Fruit fly (Drosophila melanogaster) whole organism, embryonic: ENCODE measurements around the gene CG42232.

Source experiments
- Awh ChIP-seq: fragments of 200-800 bp; sonication (Bioruptor generic); IDR thresholded peaks from 2 replicates; pipeline ENCODE4, ENCODE4 v1.3.6; 2022; ENCODE audit warnings: missing biosample characterization, missing genetic modification characterization
- CG10274 ChIP-seq: fragments of 200-800 bp; sonication (Bioruptor generic); optimal IDR thresholded peaks from 3 replicates; lab custom pipeline; 2017; ENCODE audit warnings: missing biosample characterization, mild to moderate bottlenecking, missing genetic modification characterization
- CG10565 ChIP-seq: fragments of 200-800 bp; sonication (Bioruptor generic); optimal IDR thresholded peaks from 3 replicates; lab custom pipeline; 2016; ENCODE audit warnings: missing biosample characterization, mild to moderate bottlenecking, missing genetic modification characterization
- CG11085 ChIP-seq: fragments of 200-800 bp; sonication (Bioruptor generic); IDR thresholded peaks from 2 replicates; pipeline ENCODE4 v1.3.6; 2022; ENCODE audit warnings: missing biosample characterization, missing genetic modification characterization
- CG11560 ChIP-seq: fragments of 200-800 bp; sonication (Bioruptor generic); IDR thresholded peaks from 3 replicates; pipeline ENCODE4 v1.3.6; 2022; ENCODE audit warnings: missing biosample characterization, missing genetic modification characterization
- CG11695 ChIP-seq: fragments of 200-800 bp; sonication (Bioruptor generic); IDR thresholded peaks from 3 replicates; pipeline ENCODE4 v1.3.6; 2022; ENCODE audit warnings: missing biosample characterization, missing genetic modification characterization
- CG12236 ChIP-seq: fragments of 200-800 bp; sonication (Bioruptor generic); optimal IDR thresholded peaks from 2 replicates; lab custom pipeline; 2016; ENCODE audit warnings: missing biosample characterization, missing genetic modification characterization
- CG12744 ChIP-seq: fragments of 200-800 bp; sonication (Bioruptor generic); optimal IDR thresholded peaks from 2 replicates; lab custom pipeline; 2016; ENCODE audit warnings: missing biosample characterization, missing genetic modification characterization
- CG15696 ChIP-seq: fragments of 200-800 bp; sonication (Bioruptor generic); optimal IDR thresholded peaks from 2 replicates; lab custom pipeline; 2019; ENCODE audit warnings: missing biosample characterization, mild to moderate bottlenecking, missing genetic modification characterization, moderate library complexity
- CG17359 ChIP-seq: fragments of 200-800 bp; sonication (Bioruptor generic); optimal IDR thresholded peaks from 3 replicates; lab custom pipeline; 2018; ENCODE audit warnings: missing biosample characterization, mild to moderate bottlenecking, missing genetic modification characterization, moderate library complexity
- CG17385 ChIP-seq: fragments of 200-800 bp; sonication (Bioruptor generic); optimal IDR thresholded peaks from 3 replicates; lab custom pipeline; 2018; ENCODE audit warnings: missing biosample characterization, mild to moderate bottlenecking, missing genetic modification characterization
- CG1792 ChIP-seq: fragments of 200-800 bp; sonication (Bioruptor generic); optimal IDR thresholded peaks from 2 replicates; lab custom pipeline; 2016; ENCODE audit warnings: missing biosample characterization, missing genetic modification characterization
- CG18262 ChIP-seq: fragments of 200-800 bp; optimal IDR thresholded peaks from 3 replicates; lab custom pipeline; 2019; ENCODE audit warnings: missing biosample characterization, mild to moderate bottlenecking, missing genetic modification characterization, moderate library complexity
- CG1832 ChIP-seq: fragments of 200-800 bp; sonication (Bioruptor generic); optimal IDR thresholded peaks from 2 replicates; lab custom pipeline; 2017; ENCODE audit warnings: missing biosample characterization, mild to moderate bottlenecking, missing genetic modification characterization, inconsistent platforms
- CG18619 ChIP-seq: fragments of 200-800 bp; sonication (Bioruptor generic); optimal IDR thresholded peaks from 3 replicates; lab custom pipeline; 2017; ENCODE audit warnings: missing biosample characterization, mild to moderate bottlenecking, missing genetic modification characterization
- CG2120 ChIP-seq: fragments of 200-800 bp; sonication (Bioruptor generic); optimal IDR thresholded peaks from 3 replicates; lab custom pipeline; 2016; ENCODE audit warnings: missing biosample characterization, missing genetic modification characterization
- CG2199 ChIP-seq: fragments of 200-800 bp; sonication (Bioruptor generic); IDR thresholded peaks from 3 replicates; pipeline ENCODE4 v1.3.6; 2022; ENCODE audit warnings: missing biosample characterization, missing genetic modification characterization
- CG2678 ChIP-seq: fragments of 200-800 bp; sonication (Bioruptor generic); optimal IDR thresholded peaks from 3 replicates; lab custom pipeline; 2019; ENCODE audit warnings: missing biosample characterization, mild to moderate bottlenecking, missing genetic modification characterization, moderate library complexity
- CG30431 ChIP-seq: fragments of 200-800 bp; sonication (Bioruptor generic); optimal IDR thresholded peaks from 2 replicates; lab custom pipeline; 2017; ENCODE audit warnings: missing biosample characterization, missing genetic modification characterization
- CG31365 ChIP-seq: fragments of 200-800 bp; sonication (Bioruptor generic); optimal IDR thresholded peaks from 2 replicates; lab custom pipeline; 2018; ENCODE audit warnings: missing biosample characterization, mild to moderate bottlenecking, missing genetic modification characterization
- CG33557 ChIP-seq: fragments of 200-800 bp; sonication (Bioruptor generic); optimal IDR thresholded peaks from 2 replicates; lab custom pipeline; 2019; ENCODE audit warnings: missing biosample characterization, mild to moderate bottlenecking, missing genetic modification characterization, moderate library complexity
- CG34422 ChIP-seq: fragments of 200-800 bp; sonication (Bioruptor generic); IDR thresholded peaks from 3 replicates; pipeline ENCODE4 v1.3.6; 2022; ENCODE audit warnings: missing biosample characterization, missing genetic modification characterization
- CG4328 ChIP-seq: fragments of 200-800 bp; sonication (Bioruptor generic); optimal IDR thresholded peaks from 3 replicates; lab custom pipeline; 2017; ENCODE audit warnings: missing biosample characterization, missing genetic modification reagents, missing genetic modification characterization
- CG4617 ChIP-seq: fragments of 200-800 bp; sonication (Bioruptor generic); optimal IDR thresholded peaks from 3 replicates; lab custom pipeline; 2016; ENCODE audit warnings: missing biosample characterization, missing genetic modification characterization, borderline replicate concordance
- CG8290 ChIP-seq, 3 experiments: fragments of 200-800 bp; sonication (Bioruptor generic); optimal IDR thresholded peaks; 2 replicates each; lab custom pipeline; 2016 to 2019; ENCODE audit warnings: missing biosample characterization in 3 of 3, missing genetic modification characterization in 3 of 3, mild to moderate bottlenecking in 2 of 3, moderate library complexity in 1 of 3
- CG8478 ChIP-seq: fragments of >200 bp; optimal IDR thresholded peaks from 2 replicates; lab custom pipeline; 2018
- CkIIα-i1 ChIP-seq: fragments of 200-800 bp; sonication (Bioruptor generic); IDR thresholded peaks from 2 replicates; pipeline ENCODE4 v1.3.6; 2022; ENCODE audit warnings: missing biosample characterization, missing genetic modification characterization
- CrebB ChIP-seq: fragments of 200-800 bp; sonication (Bioruptor generic); optimal IDR thresholded peaks from 3 replicates; lab custom pipeline; 2018; ENCODE audit warnings: missing biosample characterization, mild to moderate bottlenecking, missing genetic modification characterization
- Dip2 ChIP-seq: fragments of 200-800 bp; sonication (Bioruptor generic); IDR thresholded peaks from 2 replicates; pipeline ENCODE4 v1.3.6; 2022; ENCODE audit warnings: missing biosample characterization, missing genetic modification characterization
- Dref ChIP-seq: fragments of 200-800 bp; sonication (Bioruptor generic); IDR thresholded peaks from 2 replicates; pipeline ENCODE4 v1.3.6; 2022; ENCODE audit warnings: missing biosample characterization, missing genetic modification characterization
- GATAe ChIP-seq: fragments of 200-800 bp; sonication (Bioruptor generic); conservative IDR thresholded peaks from 2 replicates; pipeline ENCODE4 v1.3.6; 2022; ENCODE audit warnings: missing biosample characterization, missing genetic modification characterization
- HmgZ ChIP-seq: fragments of 200-800 bp; sonication (Bioruptor generic); optimal IDR thresholded peaks from 2 replicates; lab custom pipeline; 2018; ENCODE audit warnings: missing biosample characterization, mild to moderate bottlenecking, missing genetic modification characterization
- MTF-1 ChIP-seq: fragments of 200-800 bp; sonication (Bioruptor generic); optimal IDR thresholded peaks from 2 replicates; lab custom pipeline; 2018; ENCODE audit warnings: missing biosample characterization, mild to moderate bottlenecking, missing genetic modification characterization, borderline replicate concordance
- Max ChIP-seq: fragments of 200-800 bp; sonication (Bioruptor generic); optimal IDR thresholded peaks from 2 replicates; lab custom pipeline; 2016; ENCODE audit warnings: missing biosample characterization, mild to moderate bottlenecking, missing genetic modification characterization
- Optix ChIP-seq: fragments of 200-800 bp; sonication (Bioruptor generic); IDR thresholded peaks from 3 replicates; pipeline ENCODE4 v1.3.6; 2022; ENCODE audit warnings: missing biosample characterization, missing genetic modification characterization
- Ptx1 ChIP-seq: fragments of 200-800 bp; sonication (Bioruptor generic); IDR thresholded peaks from 2 replicates; pipeline ENCODE4 v1.3.6; 2022; ENCODE audit warnings: missing biosample characterization, missing genetic modification characterization
- ac ChIP-seq: fragments of 200-800 bp; sonication (Bioruptor generic); optimal IDR thresholded peaks from 3 replicates; lab custom pipeline; 2017; ENCODE audit warnings: missing biosample characterization, mild to moderate bottlenecking, missing genetic modification characterization
- az2 ChIP-seq: fragments of 200-800 bp; sonication (Bioruptor generic); optimal IDR thresholded peaks from 3 replicates; lab custom pipeline; 2016; ENCODE audit warnings: missing biosample characterization, missing genetic modification characterization
- cwo ChIP-seq: fragments of 200-800 bp; sonication (Bioruptor generic); optimal IDR thresholded peaks from 3 replicates; lab custom pipeline; 2017; ENCODE audit warnings: missing biosample characterization, missing genetic modification characterization, mild to moderate bottlenecking, moderate library complexity, missing genetic modification reagents
- grn ChIP-seq: fragments of 200-800 bp; sonication (Bioruptor generic); optimal IDR thresholded peaks from 3 replicates; lab custom pipeline; 2017; ENCODE audit warnings: missing biosample characterization, missing genetic modification characterization
- gro ChIP-seq: fragments of 200-800 bp; sonication (Bioruptor generic); optimal IDR thresholded peaks from 2 replicates; lab custom pipeline; 2016; ENCODE audit warnings: missing biosample characterization, missing genetic modification characterization
- gsb ChIP-seq: fragments of 200-800 bp; sonication (Bioruptor generic); IDR thresholded peaks from 2 replicates; pipeline ENCODE4 v1.3.6; 2022; ENCODE audit warnings: missing biosample characterization, missing genetic modification characterization
- ham ChIP-seq: fragments of 200-800 bp; sonication (Bioruptor generic); IDR thresholded peaks from 2 replicates; pipeline ENCODE4 v1.3.6; 2022; ENCODE audit warnings: missing biosample characterization, missing genetic modification characterization
- mirr ChIP-seq: fragments of 200-800 bp; sonication (Bioruptor generic); optimal IDR thresholded peaks from 3 replicates; lab custom pipeline; 2018; ENCODE audit warnings: missing biosample characterization, mild to moderate bottlenecking, missing genetic modification characterization
- nau ChIP-seq: fragments of 200-800 bp; sonication (Bioruptor generic); optimal IDR thresholded peaks from 3 replicates; lab custom pipeline; 2017; ENCODE audit warnings: missing biosample characterization, mild to moderate bottlenecking, missing genetic modification characterization, missing genetic modification reagents
- org-1 ChIP-seq: fragments of 200-800 bp; sonication (Bioruptor generic); optimal IDR thresholded peaks from 2 replicates; lab custom pipeline; 2017; ENCODE audit warnings: missing biosample characterization, missing genetic modification characterization
- p53 ChIP-seq: fragments of 200-800 bp; sonication (Bioruptor generic); optimal IDR thresholded peaks from 2 replicates; lab custom pipeline; 2016; ENCODE audit warnings: missing biosample characterization, missing genetic modification characterization
- sens ChIP-seq: fragments of 200-800 bp; sonication (Bioruptor generic); peaks from one replicate; lab custom pipeline; 2016; ENCODE audit warnings: missing biosample characterization, missing genetic modification characterization
- slbo ChIP-seq: fragments of 200-800 bp; sonication (Bioruptor generic); IDR thresholded peaks from 2 replicates; pipeline ENCODE4 v1.3.6; 2022; ENCODE audit warnings: missing biosample characterization, missing genetic modification characterization
- sna ChIP-seq: fragments of 200-800 bp; sonication (Bioruptor generic); IDR thresholded peaks from 2 replicates; pipeline ENCODE4 v1.3.6; 2022; ENCODE audit warnings: missing biosample characterization, missing genetic modification characterization; ENCODE audit not compliant: partially characterized antibody
- tgo ChIP-seq: fragments of 200-800 bp; sonication (Bioruptor generic); IDR thresholded peaks from 3 replicates; pipeline ENCODE4 v1.3.6; 2022; ENCODE audit warnings: missing biosample characterization, missing genetic modification characterization

The CG42232 gene

DNA sequence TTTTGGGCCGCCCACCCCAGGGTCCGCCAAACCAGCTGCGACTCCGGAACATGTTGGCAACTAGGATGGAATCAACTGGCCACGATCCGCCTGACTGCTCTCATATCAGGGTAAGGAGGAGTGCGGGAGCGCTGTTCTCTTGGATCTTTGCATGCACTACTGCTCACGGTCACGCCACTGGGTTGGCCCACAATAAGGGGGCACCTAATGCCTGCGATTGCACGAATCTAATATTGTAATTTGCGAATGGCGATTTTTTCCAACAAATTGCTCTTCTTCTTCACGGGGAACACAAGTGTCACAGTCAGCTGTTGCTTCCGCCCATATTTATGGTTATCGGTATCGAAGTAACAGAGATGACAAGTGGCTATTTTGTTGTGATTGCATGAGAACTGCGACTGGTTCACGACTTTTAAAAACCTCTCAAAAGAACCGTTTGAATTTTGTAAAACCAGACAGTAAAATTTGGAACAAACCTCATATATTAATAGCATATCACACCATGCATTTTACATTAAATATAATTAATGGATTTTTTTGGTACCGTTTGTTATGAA lies 28.0 kb downstream of the CG42232 start, which contains the start of gene ema (continued):
- no peak for TF ChIP-seq grn
- TF ChIP-seq HmgZ (tag; lab: Kevin White, UChicago): peak; percentile 57
- TF ChIP-seq gro (GFP tag; lab: Kevin White, UChicago): no peak
- no peak for TF ChIP-seq CG1832 (GFP tag; lab: Kevin White, UChicago)
- TF ChIP-seq az2: no peak
- no peak for TF ChIP-seq CG8478 (lab: Kevin White, UChicago)
- no peak for TF ChIP-seq CG17359
- TF ChIP-seq CG4328 (GFP tag; lab: Kevin White, UChicago): no peak
- TF ChIP-seq CG4617 (GFP tag; lab: Kevin White, UChicago): peak; percentile 58
- TF ChIP-seq slbo (GFP tag; lab: Robert Waterston, UW): peak; percentile 56
- no peak for TF ChIP-seq org-1 (GFP tag; lab: Kevin White, UChicago)
- TF ChIP-seq CG18262: peak; percentile 17
- no peak for TF ChIP-seq Ptx1 (GFP tag; lab: Robert Waterston, UW)
- TF ChIP-seq CG12744 (GFP tag; lab: Kevin White, UChicago): no peak
- no peak for TF ChIP-seq CG12236 (GFP tag; lab: Kevin White, UChicago)
- no peak for TF ChIP-seq ac
- no peak for TF ChIP-seq Dip2 (GFP tag; lab: Robert Waterston, UW)
- TF ChIP-seq CG33557: no peak
- TF ChIP-seq CG17385 (GFP tag; lab: Kevin White, UChicago): peak; percentile 97
- no peak for TF ChIP-seq ham (GFP tag; lab: Robert Waterston, UW)
- 0 out of 2 replicates have a peak, but pooled peaks have one; percentile 21 for TF ChIP-seq sna (GFP tag; lab: Robert Waterston, UW)
- TF ChIP-seq Awh (GFP tag; lab: Robert Waterston, UW): no peak
- TF ChIP-seq sens (GFP tag; lab: Kevin White, UChicago): peak; percentile 81
- TF ChIP-seq CG10565: no peak
- TF ChIP-seq CG11695: no peak
- TF ChIP-seq gsb (GFP tag; lab: Robert Waterston, UW): no peak
- no peak for TF ChIP-seq CG30431
- TF ChIP-seq CrebB (tag; lab: Kevin White, UChicago): peak; percentile 27
- TF ChIP-seq CG15696 (tag; lab: Kevin White, UChicago): no peak
- no peak for TF ChIP-seq CG18619 (GFP tag; lab: Kevin White, UChicago)
- no peak for TF ChIP-seq CG10274
- TF ChIP-seq Optix: no peak
- TF ChIP-seq mirr (GFP tag; lab: Kevin White, UChicago): peak; percentile 34
- no peak for TF ChIP-seq CkIIα-i1 (GFP tag; lab: Robert Waterston, UW)
- no peak for TF ChIP-seq GATAe (GFP tag; lab: Robert Waterston, UW)
- TF ChIP-seq CG8290 (GFP tag; optimal IDR thresholded peaks at IDR 0.05; lab: Kevin White, UChicago): peak; percentile 22
- TF ChIP-seq CG8290 (tag; optimal IDR thresholded peaks at IDR 0.05; lab: Kevin White, UChicago): peak in 1 of 2 experiments; percentile 7
- no peak for TF ChIP-seq CG2199 (GFP tag; lab: Robert Waterston, UW)
- TF ChIP-seq Max (GFP tag; lab: Kevin White, UChicago): peak; percentile 25
- TF ChIP-seq CG11085 (GFP tag; lab: Robert Waterston, UW): no peak
- TF ChIP-seq CG2120 (GFP tag; lab: Kevin White, UChicago): peak; percentile 62
- TF ChIP-seq nau (GFP tag; lab: Kevin White, UChicago): no peak
- TF ChIP-seq CG31365 (tag; lab: Kevin White, UChicago): no peak
- no peak for TF ChIP-seq tgo (GFP tag; lab: Robert Waterston, UW)
- peak; percentile 70; the same call in 1 of the 3 replicates for TF ChIP-seq CG34422 (GFP tag; lab: Robert Waterston, UW)
- no peak for TF ChIP-seq cwo (GFP tag; lab: Kevin White, UChicago)
- TF ChIP-seq CG11560 (tag; lab: Robert Waterston, UW): no peak
- TF ChIP-seq CG1792 (GFP tag; lab: Kevin White, UChicago): no peak
- TF ChIP-seq MTF-1 (GFP tag; lab: Kevin White, UChicago): no peak
- no peak for TF ChIP-seq CG2678
- peak; percentile 81 for TF ChIP-seq Dref (GFP tag; lab: Robert Waterston, UW)
- no peak for TF ChIP-seq p53 (GFP tag; lab: Kevin White, UChicago)
